Fruit fly (Drosophila melanogaster): ENCODE measurements around the gene CG17224.

The CG17224 gene

dm6 chr2L:3001953-3002352 is 16.2 kb downstream of the CG17224 start:
- TF ChIP-seq CG32121 (GFP tag; IDR thresholded peaks at IDR 0.05) (peak; percentile 17; the same call in 1 of the 2 replicates), CG4496 (GFP tag; IDR thresholded peaks at IDR 0.05) (0 out of 3 replicates have a peak, but pooled peaks have one; percentile 47), Ets98B (GFP tag; IDR thresholded peaks at IDR 0.05) (peak; percentile 53; the same call in 1 of the 2 replicates), CG12605 (GFP tag; IDR thresholded peaks at IDR 0.05) (peak; percentile 39; the same call in 1 of the 2 replicates), CG14655 (GFP tag; optimal IDR thresholded peaks at IDR 0.05) (no peak), CG9948 (tag; optimal IDR thresholded peaks at IDR 0.05) (peak; percentile 3), Pif1B (GFP tag; optimal IDR thresholded peaks at IDR 0.05) (no peak), Pif1A (GFP tag; optimal IDR thresholded peaks at IDR 0.05) (no peak), gl (tag; optimal IDR thresholded peaks at IDR 0.05) (no peak), Snoo (tag; optimal IDR thresholded peaks at IDR 0.05) (no peak), CG13204 (GFP tag; optimal IDR thresholded peaks at IDR 0.05) (no peak), CG10348 (GFP tag; IDR thresholded peaks at IDR 0.05) (no peak), CG34367 (tag; optimal IDR thresholded peaks at IDR 0.05) (no peak), CG15710 (tag; optimal IDR thresholded peaks at IDR 0.05) (no peak), fd96Ca (GFP tag; IDR thresholded peaks at IDR 0.05) (no peak), CG17806 (tag; optimal IDR thresholded peaks at IDR 0.05) (no peak), CG8159 (tag; optimal IDR thresholded peaks at IDR 0.05) (no peak), D1 (tag; optimal IDR thresholded peaks at IDR 0.05) (no peak), CG8301 (tag; optimal IDR thresholded peaks at IDR 0.05) (peak; percentile 69)

- TF ChIP-seq D1 (tag; optimal IDR thresholded peaks at IDR 0.05) (no peak), CG8301 (tag; optimal IDR thresholded peaks at IDR 0.05) (no peak), CG9948 (tag; optimal IDR thresholded peaks at IDR 0.05) (no peak), CG12605 (GFP tag; IDR thresholded peaks at IDR 0.05) (peak; percentile 51; the same call in 1 of the 2 replicates), Pif1A (GFP tag; optimal IDR thresholded peaks at IDR 0.05) (no peak), CG13204 (GFP tag; optimal IDR thresholded peaks at IDR 0.05) (peak; percentile 50)
These were observed 17.6 kb downstream of the CG17224 start for dm6 chr2L:3000517-3000934.

DNA sequence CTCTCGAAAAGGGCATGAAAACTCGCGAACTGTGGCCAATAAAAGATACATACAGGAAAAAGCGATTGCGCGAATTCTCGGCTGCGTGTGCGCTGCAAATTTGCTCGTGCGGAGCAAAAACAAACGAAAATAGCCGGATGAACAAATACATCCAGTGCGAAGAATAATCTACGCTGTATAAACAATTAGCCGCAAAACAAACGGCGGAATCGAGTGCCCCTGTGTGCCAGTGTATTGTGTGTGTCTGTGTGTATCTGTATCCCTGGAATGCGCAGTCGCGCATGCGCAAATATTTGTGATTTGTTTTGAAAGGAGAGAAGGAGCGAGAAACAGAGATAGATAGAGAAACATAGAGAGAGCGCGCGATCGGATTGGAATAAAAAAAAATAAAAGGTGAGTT is 18.5 kb downstream of the CG17224 start:
- 0 out of 3 replicates have a peak, but pooled peaks have one; percentile 30 for TF ChIP-seq CG4496 (GFP tag; IDR thresholded peaks at IDR 0.05)
- no peak for TF ChIP-seq CG10348 (GFP tag; IDR thresholded peaks at IDR 0.05)

dm6 chr2L:2999113-2999512 is 19.0 kb downstream of the CG17224 start, which contains the start of gene Ccdc85:
TSS of gene Ccdc85 (plus strand) at chr2L:2999286.
- TF ChIP-seq CG4496 (GFP tag; IDR thresholded peaks at IDR 0.05) = no peak
- TF ChIP-seq EcR (GFP tag; optimal IDR thresholded peaks at IDR 0.05) = peak; percentile 3
- 0 out of 2 replicates have a peak, but pooled peaks have one; percentile 11 for TF ChIP-seq CG12605 (GFP tag; IDR thresholded peaks at IDR 0.05)

- TF ChIP-seq gl (tag; optimal IDR thresholded peaks at IDR 0.05) (no peak), CG32121 (GFP tag; IDR thresholded peaks at IDR 0.05) (peak; percentile 21; the same call in 1 of the 2 replicates), fd96Ca (GFP tag; IDR thresholded peaks at IDR 0.05) (0 out of 3 replicates have a peak, but pooled peaks have one; percentile 22)
These were observed 24.4 kb downstream of the CG17224 start for dm6 chr2L:2993702-2994101.

DNA sequence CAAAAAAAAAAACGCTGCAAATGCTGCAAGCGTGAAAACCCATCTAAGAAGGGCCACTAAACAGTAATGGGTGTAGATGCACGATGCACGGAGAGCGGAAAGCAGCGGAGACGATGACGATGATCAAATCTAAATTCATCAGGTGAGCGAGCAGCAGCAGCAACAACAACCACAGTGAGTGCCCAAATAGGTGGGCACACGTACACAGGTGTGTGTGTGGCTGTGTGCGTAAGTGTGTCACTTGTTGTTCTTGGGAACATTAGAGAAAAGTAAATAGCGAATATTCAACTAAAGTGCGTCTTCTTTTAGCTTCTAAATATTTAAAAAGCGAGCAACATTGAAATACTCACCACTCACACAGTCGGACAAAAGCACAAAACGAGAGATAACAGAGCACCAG is 24.9 kb downstream of the CG17224 start:
- TF ChIP-seq CG34367 (tag; optimal IDR thresholded peaks at IDR 0.05) = no peak

dm6 chr2L:2992664-2993174 is 25.4 kb downstream of the CG17224 start, which contains the start of the genes okr and CG3558:
TSS of gene okr (minus strand) at chr2L:2992759.
TSS of gene CG3558 (plus strand) at chr2L:2992870.
- no peak for TF ChIP-seq rn (GFP tag; IDR thresholded peaks at IDR 0.05)
- TF ChIP-seq CG12605 (GFP tag; IDR thresholded peaks at IDR 0.05) = no peak
- no peak for TF ChIP-seq CG17806 (tag; optimal IDR thresholded peaks at IDR 0.05)

dm6 chr2L:2987681-2988381 is 30.3 kb downstream of the CG17224 start, which contains the start of the genes Chd1 and Bem46:
TSS of gene Chd1 (minus strand) at chr2L:2987723.
TSS of gene Bem46 (plus strand) at chr2L:2988116.
- TF ChIP-seq CG9948 (tag; optimal IDR thresholded peaks at IDR 0.05) (peak; percentile 84), Pif1B (GFP tag; optimal IDR thresholded peaks at IDR 0.05) (no peak), CG17806 (tag; optimal IDR thresholded peaks at IDR 0.05) (peak; percentile 75), CG12605 (GFP tag; IDR thresholded peaks at IDR 0.05) (peak; percentile 71), CG15710 (tag; optimal IDR thresholded peaks at IDR 0.05) (peak; percentile 80), CG34367 (tag; optimal IDR thresholded peaks at IDR 0.05) (peak; percentile 72), CG10348 (GFP tag; IDR thresholded peaks at IDR 0.05) (no peak), rn (GFP tag; IDR thresholded peaks at IDR 0.05) (peak; percentile 55; the same call in 1 of the 2 replicates), Snoo (tag; optimal IDR thresholded peaks at IDR 0.05) (peak; percentile 79), Ets98B (GFP tag; IDR thresholded peaks at IDR 0.05) (peak; percentile 64; the same call in 1 of the 2 replicates), CG32121 (GFP tag; IDR thresholded peaks at IDR 0.05) (peak; percentile 76), CG8159 (tag; optimal IDR thresholded peaks at IDR 0.05) (peak; percentile 85), D1 (tag; optimal IDR thresholded peaks at IDR 0.05) (no peak), CG14655 (GFP tag; optimal IDR thresholded peaks at IDR 0.05) (no peak), fd96Ca (GFP tag; IDR thresholded peaks at IDR 0.05) (peak; percentile 77), CG4496 (GFP tag; IDR thresholded peaks at IDR 0.05) (peak; percentile 90), gl (tag; optimal IDR thresholded peaks at IDR 0.05) (peak; percentile 34)
